Fruit fly (Drosophila melanogaster): ENCODE data around the gene wac.
A peak's percentile ranks its signal among the peaks of the same experiment; 100 is the strongest.

- peak; percentile 5 for TF ChIP-seq CG17806 (tag; optimal IDR thresholded peaks at IDR 0.05)
- TF ChIP-seq fd96Ca (GFP tag; IDR thresholded peaks at IDR 0.05): no peak
- peak; percentile 44 for TF ChIP-seq Snoo (tag; optimal IDR thresholded peaks at IDR 0.05)
- TF ChIP-seq gl (tag; optimal IDR thresholded peaks at IDR 0.05): no peak
- TF ChIP-seq CG12605 (GFP tag; IDR thresholded peaks at IDR 0.05): no peak
- TF ChIP-seq Pif1B (GFP tag; optimal IDR thresholded peaks at IDR 0.05): no peak
- no peak for TF ChIP-seq CG15710 (tag; optimal IDR thresholded peaks at IDR 0.05)
- TF ChIP-seq Ets98B (GFP tag; IDR thresholded peaks at IDR 0.05): no peak; the same call in 1 of the 2 replicates
- no peak for TF ChIP-seq CG13204 (GFP tag; optimal IDR thresholded peaks at IDR 0.05)
- TF ChIP-seq Pif1A (GFP tag; optimal IDR thresholded peaks at IDR 0.05): no peak
Measured at dm6 chr3L:246644-247199, 11.3 kb upstream of the wac start.
